Worm (Caenorhabditis elegans): ENCODE data around the gene D1054.19.

D1054.19 gene

ce11 chrV:10804374-10804773, 8.8 kb downstream of the D1054.19 start, which contains the start of gene secs-1:
Gene secs-1 (minus strand): TSS chrV:10804474.
- no peak for TF ChIP-seq Y55F3AM.14 (GFP tag; optimal IDR thresholded peaks at IDR 0.05)
- no peak for TF ChIP-seq zag-1 (tag; optimal IDR thresholded peaks at IDR 0.05)
- no peak for TF ChIP-seq unc-55 (GFP tag; optimal IDR thresholded peaks at IDR 0.05)
- no peak for TF ChIP-seq blmp-1 (tag; optimal IDR thresholded peaks at IDR 0.05; ENCODE audit: insufficient read depth)
- no peak for TF ChIP-seq lin-11 (tag; optimal IDR thresholded peaks at IDR 0.05)
- no peak for TF ChIP-seq dmd-4 (tag; optimal IDR thresholded peaks at IDR 0.05)
- no peak for TF ChIP-seq elt-3 (tag; optimal IDR thresholded peaks at IDR 0.05)
- TF ChIP-seq nhr-23 (tag; optimal IDR thresholded peaks at IDR 0.05) = no peak
- no peak for TF ChIP-seq snpc-4 (tag; optimal IDR thresholded peaks at IDR 0.05)
- no peak for TF ChIP-seq nhr-25 (tag; optimal IDR thresholded peaks at IDR 0.05)
- TF ChIP-seq alr-1 (tag; optimal IDR thresholded peaks at IDR 0.05) = no peak
- TF ChIP-seq crh-2 (tag; optimal IDR thresholded peaks at IDR 0.05) = no peak
- TF ChIP-seq unc-39 (tag; optimal IDR thresholded peaks at IDR 0.05) = no peak
- no peak for TF ChIP-seq ama-1 (optimal IDR thresholded peaks at IDR 0.05)
- no peak for TF ChIP-seq sem-4 (tag; optimal IDR thresholded peaks at IDR 0.05)
- TF ChIP-seq mdl-1 (tag; optimal IDR thresholded peaks at IDR 0.05) = no peak
- TF ChIP-seq ceh-82 (tag; optimal IDR thresholded peaks at IDR 0.05) = no peak
- TF ChIP-seq lin-39 (tag; optimal IDR thresholded peaks at IDR 0.05) = no peak
- TF ChIP-seq nhr-237 (tag; optimal IDR thresholded peaks at IDR 0.05) = no peak

ce11 chrV:10805934-10806333, 10.3 kb downstream of the D1054.19 start, which contains the start of gene prp-38:
Gene prp-38 (minus strand): TSS chrV:10806034.
- no peak for TF ChIP-seq nhr-237 (tag; optimal IDR thresholded peaks at IDR 0.05)
- TF ChIP-seq nhr-77 (tag; optimal IDR thresholded peaks at IDR 0.05) = no peak
- TF ChIP-seq dmd-4 (tag; optimal IDR thresholded peaks at IDR 0.05) = no peak
- no peak for TF ChIP-seq ztf-11 (tag; optimal IDR thresholded peaks at IDR 0.05)
- no peak for TF ChIP-seq sma-9 (GFP tag; optimal IDR thresholded peaks at IDR 0.05)
- no peak for TF ChIP-seq sma-9 (tag; optimal IDR thresholded peaks at IDR 0.05)
- TF ChIP-seq sma-3 (GFP tag; optimal IDR thresholded peaks at IDR 0.05) = no peak
- TF ChIP-seq egl-27 (tag; optimal IDR thresholded peaks at IDR 0.05) = no peak
- TF ChIP-seq fos-1 (tag; optimal IDR thresholded peaks at IDR 0.05) = no peak
- no peak for TF ChIP-seq lin-11 (tag; optimal IDR thresholded peaks at IDR 0.05)
- no peak for TF ChIP-seq elt-3 (tag; optimal IDR thresholded peaks at IDR 0.05)
- no peak for TF ChIP-seq ZK546.5 (tag; optimal IDR thresholded peaks at IDR 0.05)
- TF ChIP-seq elt-1 (tag; optimal IDR thresholded peaks at IDR 0.05) = no peak
- TF ChIP-seq blmp-1 (tag; optimal IDR thresholded peaks at IDR 0.05; ENCODE audit: insufficient read depth) = no peak
- no peak for TF ChIP-seq Y55F3AM.14 (GFP tag; optimal IDR thresholded peaks at IDR 0.05)

DNA sequence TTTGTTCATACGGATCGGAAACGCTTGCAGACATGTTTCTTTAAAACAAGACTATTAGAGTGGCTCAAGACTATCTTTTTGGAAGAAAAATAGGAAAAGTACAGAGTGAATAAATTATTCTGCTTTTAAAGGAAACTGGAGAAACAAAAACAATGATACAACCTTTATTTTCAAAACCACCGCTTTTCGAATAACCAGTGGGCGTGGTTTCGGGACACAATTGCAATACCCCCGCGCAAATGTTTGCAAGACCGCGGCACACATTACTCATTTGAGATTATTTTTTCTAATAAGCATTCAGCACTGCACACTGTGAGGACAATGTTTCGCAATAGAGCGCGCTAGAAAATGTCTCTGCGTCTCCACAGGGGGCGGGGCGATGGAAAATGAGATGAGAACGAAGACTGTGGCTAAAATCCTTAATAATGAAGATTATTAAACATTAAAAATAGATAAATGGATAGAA, 12.3 kb downstream of the D1054.19 start, which contains the start of gene plrg-1:
Gene plrg-1 (minus strand): TSS at position 51 of the 466 bp plus-strand sequence.
- peak; percentile 62 for TF ChIP-seq nhr-6 (tag; optimal IDR thresholded peaks at IDR 0.05)
- no peak for TF ChIP-seq nhr-12 (tag; optimal IDR thresholded peaks at IDR 0.05)
- TF ChIP-seq nhr-21 (tag; optimal IDR thresholded peaks at IDR 0.05) = peak; percentile 70
- TF ChIP-seq mbf-1 (tag; optimal IDR thresholded peaks at IDR 0.05) = no peak
- TF ChIP-seq elt-1 (tag; optimal IDR thresholded peaks at IDR 0.05) = no peak
- TF ChIP-seq dmd-4 (tag; optimal IDR thresholded peaks at IDR 0.05) = no peak
- no peak for TF ChIP-seq unc-39 (tag; optimal IDR thresholded peaks at IDR 0.05)
- TF ChIP-seq elt-3 (tag; optimal IDR thresholded peaks at IDR 0.05) = no peak
- TF ChIP-seq lin-13 (GFP tag; optimal IDR thresholded peaks at IDR 0.05) = peak; percentile 82
- TF ChIP-seq ZK546.5 (tag; optimal IDR thresholded peaks at IDR 0.05) = peak; percentile 22
- TF ChIP-seq ceh-82 (tag; optimal IDR thresholded peaks at IDR 0.05) = peak; percentile 50
- TF ChIP-seq nhr-10 (tag; optimal IDR thresholded peaks at IDR 0.05) = no peak
- TF ChIP-seq nhr-129 (tag; optimal IDR thresholded peaks at IDR 0.05) = peak; percentile 86
- peak; percentile 9 for TF ChIP-seq ztf-11 (tag; optimal IDR thresholded peaks at IDR 0.05)
- TF ChIP-seq sma-9 (GFP tag; optimal IDR thresholded peaks at IDR 0.05) = peak; percentile 96
- TF ChIP-seq sma-9 (tag; optimal IDR thresholded peaks at IDR 0.05) = no peak
- peak; percentile 83 for TF ChIP-seq crh-2 (tag; optimal IDR thresholded peaks at IDR 0.05)
- peak; percentile 19 for TF ChIP-seq R02D3.7 (tag; optimal IDR thresholded peaks at IDR 0.05)
- peak; percentile 88 for TF ChIP-seq lin-11 (tag; optimal IDR thresholded peaks at IDR 0.05)
- TF ChIP-seq gmeb-1 (tag; optimal IDR thresholded peaks at IDR 0.05) = peak; percentile 86
- peak; percentile 56 for TF ChIP-seq zag-1 (tag; optimal IDR thresholded peaks at IDR 0.05)
- TF ChIP-seq lin-39 (tag; optimal IDR thresholded peaks at IDR 0.05) = no peak
- TF ChIP-seq lsy-2 (tag; optimal IDR thresholded peaks at IDR 0.05) = peak; percentile 72 to 87
- TF ChIP-seq sem-4 (tag; optimal IDR thresholded peaks at IDR 0.05) = peak; percentile 85
- peak; percentile 74 for TF ChIP-seq snpc-4 (tag; optimal IDR thresholded peaks at IDR 0.05)
- TF ChIP-seq sma-3 (GFP tag; optimal IDR thresholded peaks at IDR 0.05) = peak; percentile 90
- TF ChIP-seq peb-1 (tag; optimal IDR thresholded peaks at IDR 0.05) = no peak
- TF ChIP-seq skn-1 (tag; optimal IDR thresholded peaks at IDR 0.05) = no peak
- TF ChIP-seq egl-27 (tag; optimal IDR thresholded peaks at IDR 0.05) = peak; percentile 62
- peak; percentile 7 for TF ChIP-seq Y55F3AM.14 (GFP tag; optimal IDR thresholded peaks at IDR 0.05)
- peak; percentile 89 for TF ChIP-seq C34F6.9 (tag; optimal IDR thresholded peaks at IDR 0.05)
- peak; percentile 1 for TF ChIP-seq alr-1 (tag; optimal IDR thresholded peaks at IDR 0.05)
- peak in 1 of 2 experiments; percentile 30 for TF ChIP-seq mdl-1 (tag; optimal IDR thresholded peaks at IDR 0.05)
- peak; percentile 91 for TF ChIP-seq mab-5 (tag; optimal IDR thresholded peaks at IDR 0.05)
- TF ChIP-seq nhr-25 (tag; optimal IDR thresholded peaks at IDR 0.05) = peak; percentile 91
- no peak for TF ChIP-seq unc-62 (GFP tag; optimal IDR thresholded peaks at IDR 0.05)
- peak; percentile 53 for TF ChIP-seq nhr-11 (tag; optimal IDR thresholded peaks at IDR 0.05)
- peak; percentile 54 for TF ChIP-seq fos-1 (tag; optimal IDR thresholded peaks at IDR 0.05)
- no peak for TF ChIP-seq ama-1 (optimal IDR thresholded peaks at IDR 0.05)
- TF ChIP-seq ceh-16 (tag; optimal IDR thresholded peaks at IDR 0.05) = peak; percentile 63
- TF ChIP-seq unc-55 (GFP tag; optimal IDR thresholded peaks at IDR 0.05) = peak; percentile 95
- TF ChIP-seq nhr-237 (tag; optimal IDR thresholded peaks at IDR 0.05) = peak; percentile 23
- peak; percentile 83 for TF ChIP-seq ztf-4 (tag; optimal IDR thresholded peaks at IDR 0.05)

Data from whole organism, L2 larva.